Worm (Caenorhabditis elegans) whole organism, young adult: Measurements from ENCODE around the gene F43G6.4.

ENCODE experiments used
- F39B2.1 ChIP-seq: fragments of 200-800 bp; sonication (Bioruptor generic); IDR thresholded peaks from 2 replicates; pipeline ENCODE4 v1.3.6; 2022; ENCODE audit warnings: missing genetic modification reagents, missing genetic modification characterization, missing compliant biosample characterization
- K11D2.4 ChIP-seq: fragments of 200-800 bp; sonication (Bioruptor generic); IDR thresholded peaks from 2 replicates; pipeline ENCODE4 v1.3.6; 2022; ENCODE audit warnings: missing genetic modification reagents, missing genetic modification characterization, missing compliant biosample characterization
- Y67H2A.10 ChIP-seq: fragments of 200-800 bp; sonication (Bioruptor generic); conservative IDR thresholded peaks from 2 replicates; pipeline ENCODE4 v1.3.6; 2022; ENCODE audit warnings: missing genetic modification reagents, missing genetic modification characterization, missing compliant biosample characterization
- hrde-1 ChIP-seq: sonication (generic microtip); optimal IDR thresholded peaks from 2 replicates; lab custom pipeline; 2016; ENCODE audit warnings: missing genetic modification characterization, mild to moderate bottlenecking, missing compliant biosample characterization, moderate library complexity, missing genotype, missing genetic modification reagents, borderline replicate concordance
- nhr-179 ChIP-seq: sonication (generic microtip); optimal IDR thresholded peaks from 2 replicates; lab custom pipeline; 2016; ENCODE audit warnings: mild to moderate bottlenecking, missing genetic modification characterization, missing compliant biosample characterization
- snpc-1.1 ChIP-seq: sonication (generic microtip); optimal IDR thresholded peaks from 2 replicates; lab custom pipeline; 2017; ENCODE audit warnings: missing genetic modification characterization, mild to moderate bottlenecking, missing compliant biosample characterization, antibody characterized with exemption, moderate library complexity, missing genotype, missing genetic modification reagents; ENCODE audit not compliant: insufficient read depth
- tbp1 ChIP-seq: fragments of 200-800 bp; sonication (Bioruptor generic); optimal IDR thresholded peaks from 2 replicates; lab custom pipeline; 2018; ENCODE audit warnings: mild to moderate bottlenecking, missing genetic modification characterization, missing compliant biosample characterization

The F43G6.4 gene

ce11 chrII:11845954-11846353 lies 55.4 kb downstream of the F43G6.4 start (continued):
- no peak for TF ChIP-seq nhr-179 (tag; lab: Kevin White, UChicago)
- no peak for TF ChIP-seq F39B2.1
- peak; percentile 32; the same call in 1 of the 2 replicates for TF ChIP-seq K11D2.4 (GFP tag; lab: Robert Waterston, UW)
- TF ChIP-seq hrde-1 (tag; lab: Kevin White, UChicago) = no peak
- TF ChIP-seq Y67H2A.10 = no peak
- no peak for TF ChIP-seq snpc-1.1 (tag; lab: Kevin White, UChicago)
- no peak for TF ChIP-seq tbp1
